Worm (Caenorhabditis elegans) whole organism, early embryonic: ENCODE data around the gene C46H3.2.

ENCODE experiments used
- B0310.2 ChIP-seq: sonication (generic microtip); optimal IDR thresholded peaks from 2 replicates; lab custom pipeline; 2016; ENCODE audit warnings: mild to moderate bottlenecking, missing genetic modification characterization, missing compliant biosample characterization
- F13C5.2 ChIP-seq: sonication (generic microtip); optimal IDR thresholded peaks from 2 replicates; lab custom pipeline; 2017; ENCODE audit warnings: mild to moderate bottlenecking, missing genetic modification characterization, inconsistent platforms, missing compliant biosample characterization
- aly-1 ChIP-seq: sonication (generic microtip); optimal IDR thresholded peaks from 2 replicates; lab custom pipeline; 2016; ENCODE audit warnings: missing genetic modification characterization, missing compliant biosample characterization
- ama-1 ChIP-seq: fragments of 150-350 bp; optimal IDR thresholded peaks from 2 replicates; lab custom pipeline; 2014
- ceh-13 ChIP-seq: fragments of 200-800 bp; sonication (Bioruptor generic); optimal IDR thresholded peaks from 2 replicates; lab custom pipeline; 2018; ENCODE audit warnings: mild to moderate bottlenecking, missing genetic modification characterization, missing compliant biosample characterization
- ceh-36 ChIP-seq: sonication (generic microtip); optimal IDR thresholded peaks from 2 replicates; lab custom pipeline; 2016; ENCODE audit warnings: missing genetic modification characterization, inconsistent platforms, missing compliant biosample characterization
- ets-7 ChIP-seq: sonication (generic microtip); optimal IDR thresholded peaks from 2 replicates; lab custom pipeline; 2016; ENCODE audit warnings: missing genotype, missing genetic modification characterization, missing compliant biosample characterization
- flt-1 ChIP-seq: fragments of 200-800 bp; sonication (Bioruptor generic); IDR thresholded peaks from 2 replicates; pipeline ENCODE4 v1.3.6; 2022; ENCODE audit warnings: missing genetic modification characterization, missing compliant biosample characterization
- hmbx-1 ChIP-seq: sonication (generic microtip); optimal IDR thresholded peaks from 2 replicates; lab custom pipeline; 2016; ENCODE audit warnings: mild to moderate bottlenecking, missing genetic modification characterization, missing compliant biosample characterization
- hmg-4 ChIP-seq: fragments of 200-800 bp; sonication (Bioruptor generic); optimal IDR thresholded peaks from 2 replicates; lab custom pipeline; 2018; ENCODE audit warnings: mild to moderate bottlenecking, missing genetic modification characterization, missing compliant biosample characterization
- hnd-1 ChIP-seq: sonication (generic microtip); optimal IDR thresholded peaks from 2 replicates; lab custom pipeline; 2016; ENCODE audit warnings: missing genetic modification characterization, missing compliant biosample characterization
- pes-1 ChIP-seq: fragments of 200-800 bp; sonication (Bioruptor generic); IDR thresholded peaks from 2 replicates; pipeline ENCODE4 v1.3.6; 2022; ENCODE audit warnings: missing genetic modification reagents, missing genetic modification characterization, missing compliant biosample characterization
- scrt-1 ChIP-seq: fragments of 200-800 bp; sonication (Bioruptor generic); IDR thresholded peaks from 2 replicates; pipeline ENCODE4 v1.3.6; 2022; ENCODE audit warnings: missing genetic modification characterization, missing compliant biosample characterization
- sea-1 ChIP-seq: fragments of 200-800 bp; sonication (Bioruptor generic); conservative IDR thresholded peaks from 2 replicates; pipeline ENCODE4 v1.3.6; 2022; ENCODE audit warnings: missing genetic modification characterization, missing compliant biosample characterization
- tbx-11 ChIP-seq: fragments of 200-800 bp; sonication (Bioruptor generic); IDR thresholded peaks from 2 replicates; pipeline ENCODE4 v1.3.6; 2022; ENCODE audit warnings: missing genetic modification characterization, missing compliant biosample characterization
- tbx-37 ChIP-seq: fragments of 200-800 bp; sonication (Bioruptor generic); conservative IDR thresholded peaks from 2 replicates; pipeline ENCODE4 v1.3.6; 2022; ENCODE audit warnings: missing genetic modification reagents, missing genetic modification characterization, missing compliant biosample characterization
- tra-4 ChIP-seq: sonication (generic microtip); optimal IDR thresholded peaks from 2 replicates; lab custom pipeline; 2017; ENCODE audit warnings: missing genetic modification characterization, missing compliant biosample characterization

C46H3.2 gene

ce11 chrX:1216833-1217232, 13.7 kb downstream of the C46H3.2 start:
- no peak for TF ChIP-seq hmbx-1
- TF ChIP-seq tbx-37, result no peak
- no peak for TF ChIP-seq ceh-36 (tag; lab: Kevin White, UChicago)
- no peak for TF ChIP-seq pes-1 (GFP tag; lab: Robert Waterston, UW)
- TF ChIP-seq flt-1, result no peak
- no peak for TF ChIP-seq scrt-1
- no peak for TF ChIP-seq tbx-11 (GFP tag; lab: Robert Waterston, UW)
- TF ChIP-seq hmg-4 (GFP tag; lab: Kevin White, UChicago), result no peak

ce11 chrX:1213136-1213535, 17.4 kb downstream of the C46H3.2 start:
- TF ChIP-seq tbx-11 (GFP tag; lab: Robert Waterston, UW) (no peak), aly-1 (tag; lab: Kevin White, UChicago) (no peak), hmbx-1 (no peak), tbx-37 (no peak), flt-1 (no peak), ets-7 (tag; lab: Kevin White, UChicago) (no peak), F13C5.2 (tag; lab: Kevin White, UChicago) (no peak), scrt-1 (no peak), B0310.2 (no peak), hnd-1 (tag; lab: Kevin White, UChicago) (no peak), ceh-36 (tag; lab: Kevin White, UChicago) (no peak), sea-1 (GFP tag; lab: Robert Waterston, UW) (no peak), ama-1 (lab: Kevin White, UChicago) (no peak), ceh-13 (GFP tag; lab: Kevin White, UChicago) (no peak), tra-4 (tag; lab: Kevin White, UChicago) (no peak)

- no peak for TF ChIP-seq ama-1 (lab: Kevin White, UChicago)
- TF ChIP-seq ets-7 (tag; lab: Kevin White, UChicago), result no peak
- no peak for TF ChIP-seq tra-4 (tag; lab: Kevin White, UChicago)
- TF ChIP-seq ceh-36 (tag; lab: Kevin White, UChicago), result no peak
These were observed 21.5 kb downstream of the C46H3.2 start, which contains the start of gene C46H3.1 for ce11 chrX:1209096-1209495. TSS of gene C46H3.1 (plus strand) at chrX:1209396.

- TF ChIP-seq tbx-37, result no peak
- no peak for TF ChIP-seq ama-1 (lab: Kevin White, UChicago)
- TF ChIP-seq pes-1 (GFP tag; lab: Robert Waterston, UW), result no peak
- no peak for TF ChIP-seq F13C5.2 (tag; lab: Kevin White, UChicago)
- TF ChIP-seq B0310.2, result no peak
- no peak for TF ChIP-seq aly-1 (tag; lab: Kevin White, UChicago)
- no peak for TF ChIP-seq sea-1 (GFP tag; lab: Robert Waterston, UW)
- no peak for TF ChIP-seq flt-1
- no peak for TF ChIP-seq ets-7 (tag; lab: Kevin White, UChicago)
- TF ChIP-seq ceh-36 (tag; lab: Kevin White, UChicago), result no peak
- TF ChIP-seq scrt-1, result no peak
- no peak for TF ChIP-seq tra-4 (tag; lab: Kevin White, UChicago)
- no peak for TF ChIP-seq hmbx-1
- TF ChIP-seq hmg-4 (GFP tag; lab: Kevin White, UChicago), result no peak
These were observed 22.6 kb downstream of the C46H3.2 start for ce11 chrX:1207915-1208314.

- TF ChIP-seq flt-1, result no peak
- no peak for TF ChIP-seq scrt-1
- no peak for TF ChIP-seq tbx-11 (GFP tag; lab: Robert Waterston, UW)
- TF ChIP-seq tra-4 (tag; lab: Kevin White, UChicago), result no peak
- TF ChIP-seq ceh-13 (GFP tag; lab: Kevin White, UChicago), result no peak
- TF ChIP-seq pes-1 (GFP tag; lab: Robert Waterston, UW), result no peak
- no peak for TF ChIP-seq hnd-1 (tag; lab: Kevin White, UChicago)
- no peak for TF ChIP-seq tbx-37
- no peak for TF ChIP-seq ceh-36 (tag; lab: Kevin White, UChicago)
- no peak for TF ChIP-seq hmbx-1
- no peak for TF ChIP-seq aly-1 (tag; lab: Kevin White, UChicago)
- no peak for TF ChIP-seq hmg-4 (GFP tag; lab: Kevin White, UChicago)
These were observed 24.5 kb downstream of the C46H3.2 start, which contains the start of gene T13G4.7 for ce11 chrX:1206029-1206428. TSS of gene T13G4.7 (minus strand) at chrX:1206129.

ce11 chrX:1202638-1203037, 27.9 kb downstream of the C46H3.2 start:
- TF ChIP-seq ceh-13 (GFP tag; lab: Kevin White, UChicago) (no peak), scrt-1 (no peak), sea-1 (GFP tag; lab: Robert Waterston, UW) (no peak), hnd-1 (tag; lab: Kevin White, UChicago) (no peak), tra-4 (tag; lab: Kevin White, UChicago) (no peak), hmbx-1 (no peak), aly-1 (tag; lab: Kevin White, UChicago) (no peak), ceh-36 (tag; lab: Kevin White, UChicago) (no peak), tbx-11 (GFP tag; lab: Robert Waterston, UW) (no peak), F13C5.2 (tag; lab: Kevin White, UChicago) (no peak), flt-1 (no peak), tbx-37 (no peak), ets-7 (tag; lab: Kevin White, UChicago) (no peak), hmg-4 (GFP tag; lab: Kevin White, UChicago) (no peak), pes-1 (GFP tag; lab: Robert Waterston, UW) (no peak), ama-1 (lab: Kevin White, UChicago) (no peak)

DNA sequence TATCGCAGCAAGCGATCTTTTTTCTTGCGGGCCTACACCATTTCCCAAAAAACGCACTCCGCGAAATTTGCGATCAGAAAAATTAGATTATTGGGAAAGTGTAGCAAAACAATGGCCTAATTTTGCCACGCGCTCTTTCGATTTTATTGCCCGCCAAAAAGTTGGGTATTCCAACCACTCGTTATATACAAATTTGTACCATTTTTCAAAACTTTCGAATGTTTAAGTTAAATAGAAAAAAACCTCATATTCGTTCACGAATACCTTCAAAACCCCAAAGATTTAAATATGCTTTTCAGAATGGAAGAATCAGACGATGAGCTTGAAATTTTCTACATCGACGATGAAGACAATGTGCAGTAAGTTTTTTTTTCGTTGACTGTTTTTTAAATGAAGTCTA, 37.7 kb downstream of the C46H3.2 start, which contains the start of gene T13G4.1:
Gene T13G4.1, plus strand, starts transcription at position 301 of the 400 bp plus-strand sequence.
- TF ChIP-seq ets-7 (tag; lab: Kevin White, UChicago) (no peak), B0310.2 (no peak), tra-4 (tag; lab: Kevin White, UChicago) (no peak), hmbx-1 (no peak), tbx-37 (no peak), scrt-1 (no peak), ceh-13 (GFP tag; lab: Kevin White, UChicago) (no peak), sea-1 (GFP tag; lab: Robert Waterston, UW) (no peak), aly-1 (tag; lab: Kevin White, UChicago) (no peak), pes-1 (GFP tag; lab: Robert Waterston, UW) (no peak)
